Worm (Caenorhabditis elegans): ENCODE measurements around the gene C46A5.4.

DNA sequence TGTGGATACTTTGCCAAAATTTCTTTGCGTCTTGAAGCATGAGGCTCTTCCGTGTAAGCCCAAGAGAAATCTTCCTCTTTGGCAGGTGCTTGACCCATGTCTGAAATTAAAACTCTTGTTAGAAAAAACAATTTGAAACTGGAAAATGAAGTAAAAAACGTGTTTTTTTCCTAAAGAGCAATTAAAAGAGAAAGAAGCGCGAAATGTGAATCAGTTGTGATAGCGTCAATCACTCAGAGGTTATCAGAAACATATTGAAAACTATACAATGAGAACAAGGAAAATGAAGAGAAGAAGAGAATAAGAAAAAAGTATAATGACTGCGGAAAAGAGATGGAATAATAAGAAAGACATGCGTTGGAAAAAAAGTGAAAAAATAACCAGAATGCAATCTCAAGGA, 50.3 kb downstream of the C46A5.4 start, which contains the start of gene F33D4.4:
- no peak for TF ChIP-seq Y79H2A.3 (GFP tag; conservative IDR thresholded peaks at IDR 0.05)
- TF ChIP-seq lsy-27 (tag; optimal IDR thresholded peaks at IDR 0.05; ENCODE audit: borderline replicate concordance, insufficient read depth): no peak
- TF ChIP-seq snpc-1.3 (tag; optimal IDR thresholded peaks at IDR 0.05; ENCODE audit: insufficient read depth): no peak
